Worm (Caenorhabditis elegans) whole organism, late embryonic: Measurements from ENCODE around the gene T03D8.6.

Source experiments
- ceh-19 ChIP-seq: fragments of 200-800 bp; sonication (Bioruptor generic); optimal IDR thresholded peaks from 2 replicates; lab custom pipeline; 2018; ENCODE audit warnings: mild to moderate bottlenecking, missing genetic modification characterization, missing compliant biosample characterization
- dmd-4 ChIP-seq: sonication (generic microtip); optimal IDR thresholded peaks from 2 replicates; lab custom pipeline; 2016; ENCODE audit warnings: borderline replicate concordance, missing genetic modification characterization, missing compliant biosample characterization
- elt-2 ChIP-seq: sonication (generic microtip); optimal IDR thresholded peaks from 2 replicates; lab custom pipeline; 2016; ENCODE audit warnings: missing genetic modification reagents, missing genetic modification characterization, missing compliant biosample characterization
- ets-4 ChIP-seq: sonication (generic microtip); optimal IDR thresholded peaks from 2 replicates; lab custom pipeline; 2016; ENCODE audit warnings: missing genetic modification characterization, missing compliant biosample characterization
- fkh-10 ChIP-seq: fragments of 150-350 bp; optimal IDR thresholded peaks from 2 replicates; lab custom pipeline; 2014; ENCODE audit warnings: missing biosample characterization, missing genetic modification reagents, missing genetic modification characterization
- nfya-1 ChIP-seq: sonication (generic microtip); optimal IDR thresholded peaks from 2 replicates; lab custom pipeline; 2017; ENCODE audit warnings: missing genetic modification characterization, mild to moderate bottlenecking, missing compliant biosample characterization, antibody characterized with exemption, moderate library complexity
- nhr-11 ChIP-seq: fragments of 150-350 bp; optimal IDR thresholded peaks from 2 replicates; lab custom pipeline; 2014; ENCODE audit warnings: missing biosample characterization, missing genetic modification characterization
- odd-2 ChIP-seq: sonication (generic microtip); optimal IDR thresholded peaks from 2 replicates; lab custom pipeline; 2017; ENCODE audit warnings: antibody characterized with exemption, mild to moderate bottlenecking, missing genetic modification characterization, missing compliant biosample characterization
- pqm-1 ChIP-seq: sonication (generic microtip); optimal IDR thresholded peaks from 2 replicates; lab custom pipeline; 2016; ENCODE audit warnings: missing genetic modification characterization, missing compliant biosample characterization
- tbx-2 ChIP-seq: sonication (generic microtip); optimal IDR thresholded peaks from 2 replicates; lab custom pipeline; 2016; ENCODE audit warnings: missing genetic modification characterization, missing compliant biosample characterization

DNA sequence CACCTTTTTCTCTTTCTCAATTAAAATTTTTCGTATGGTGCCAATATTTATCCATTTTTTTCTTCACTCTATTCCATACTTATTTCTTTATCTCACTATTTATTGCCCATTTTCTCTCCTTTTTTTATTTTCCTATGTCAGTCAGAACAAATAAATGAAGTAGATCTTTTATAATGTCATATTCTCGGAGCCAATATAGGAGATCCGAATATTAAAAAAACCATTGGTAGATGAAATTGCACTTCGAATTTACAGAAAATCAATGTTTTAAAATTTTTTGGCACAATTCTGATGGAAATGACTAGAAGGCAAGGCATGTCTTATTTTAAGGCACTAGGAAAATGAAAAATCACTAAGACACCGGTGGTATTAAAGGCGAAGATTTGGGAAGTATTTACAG lies 29.5 kb downstream of the T03D8.6 start:
- no peak for TF ChIP-seq nfya-1 (tag; lab: Kevin White, UChicago)
- no peak for TF ChIP-seq ets-4 (tag; lab: Kevin White, UChicago)
- no peak for TF ChIP-seq odd-2 (tag; lab: Kevin White, UChicago)
- no peak for TF ChIP-seq fkh-10 (GFP tag; lab: Kevin White, UChicago)
- TF ChIP-seq ceh-19 (GFP tag; lab: Kevin White, UChicago) = no peak
- TF ChIP-seq tbx-2 (tag; lab: Kevin White, UChicago) = no peak
- TF ChIP-seq nhr-11 = no peak
- no peak for TF ChIP-seq elt-2
- no peak for TF ChIP-seq dmd-4 (tag; lab: Kevin White, UChicago)
- TF ChIP-seq pqm-1 (tag; lab: Kevin White, UChicago) = no peak
